Worm (Caenorhabditis elegans): Measurements from ENCODE around the gene iff-1.

DNA sequence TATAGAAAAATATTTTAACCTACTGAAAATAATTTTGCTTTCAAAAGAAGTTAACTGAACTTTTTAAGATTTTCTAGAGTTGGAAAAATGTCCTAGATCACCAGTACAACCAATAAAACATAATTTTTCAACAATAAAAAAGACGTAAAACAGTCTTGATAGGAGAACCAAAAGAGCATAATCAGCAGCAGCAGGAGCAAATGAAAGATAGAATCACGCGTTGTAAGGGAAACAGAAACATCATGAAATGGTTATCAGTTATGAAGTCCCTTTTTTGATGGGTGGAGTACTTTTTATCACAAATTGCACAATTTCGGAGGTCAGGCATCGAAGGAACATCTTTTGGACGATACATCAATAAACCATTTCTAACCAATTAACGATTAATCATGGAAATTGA, 25.0 kb downstream of the iff-1 start:
- no peak for TF ChIP-seq ama-1 (optimal IDR thresholded peaks at IDR 0.05)
- TF ChIP-seq fos-1 (tag; optimal IDR thresholded peaks at IDR 0.05) = peak; percentile 86

Data from whole organism, L2 larva.